Worm (Caenorhabditis elegans): Measurements from ENCODE around the gene mccc-1.

- TF ChIP-seq D1046.2 (GFP tag; IDR thresholded peaks at IDR 0.05) = no peak
- no peak for TF ChIP-seq R02D3.7 (tag; optimal IDR thresholded peaks at IDR 0.05)
- no peak for TF ChIP-seq mdl-1 (tag; optimal IDR thresholded peaks at IDR 0.05)
- no peak for TF ChIP-seq lsy-2 (tag; optimal IDR thresholded peaks at IDR 0.05)
- no peak for TF ChIP-seq dpl-1 (GFP tag; optimal IDR thresholded peaks at IDR 0.05)
Measured at ce11 chrIV:9903608-9904007, 19.2 kb downstream of the mccc-1 start, which contains the start of gene best-13.

Measured in whole organism, L4 larva.